Worm (Caenorhabditis elegans): ENCODE data around the gene K06H6.5.

- TF ChIP-seq unc-62 (GFP tag; optimal IDR thresholded peaks at IDR 0.05) (no peak), ztf-11 (tag; optimal IDR thresholded peaks at IDR 0.05) (no peak), nhr-12 (tag; optimal IDR thresholded peaks at IDR 0.05) (no peak), blmp-1 (tag; optimal IDR thresholded peaks at IDR 0.05) (no peak), unc-39 (tag; optimal IDR thresholded peaks at IDR 0.05) (no peak), sptf-1 (tag; optimal IDR thresholded peaks at IDR 0.05) (no peak), flh-1 (GFP tag; optimal IDR thresholded peaks at IDR 0.05) (no peak), nhr-76 (tag; optimal IDR thresholded peaks at IDR 0.05) (no peak), ces-1 (GFP tag; optimal IDR thresholded peaks at IDR 0.05) (no peak), pha-4 (tag; optimal IDR thresholded peaks at IDR 0.05) (no peak), lin-13 (tag; optimal IDR thresholded peaks at IDR 0.05) (no peak), tbx-8 (GFP tag; optimal IDR thresholded peaks at IDR 0.05) (no peak), elt-3 (tag; optimal IDR thresholded peaks at IDR 0.05) (no peak)
These were observed 1.5 kb upstream of the K06H6.5 start, which contains the start of gene C14C6.13 for ce11 chrV:574639-575038.
